Worm (Caenorhabditis elegans): ENCODE results near the gene emb-5.

- TF ChIP-seq F57C9.4 (tag; optimal IDR thresholded peaks at IDR 0.05) (no peak), lsl-1 (GFP tag; optimal IDR thresholded peaks at IDR 0.05) (no peak), snpc-4 (GFP tag; optimal IDR thresholded peaks at IDR 0.05) (no peak), snpc-4 (tag; optimal IDR thresholded peaks at IDR 0.05) (no peak), attf-5 (GFP tag; optimal IDR thresholded peaks at IDR 0.05) (no peak), unc-62 (GFP tag; optimal IDR thresholded peaks at IDR 0.05) (no peak), pha-4 (tag; optimal IDR thresholded peaks at IDR 0.05) (no peak), F57A8.1 (GFP tag; optimal IDR thresholded peaks at IDR 0.05) (no peak), hmg-20 (GFP tag; IDR thresholded peaks at IDR 0.05) (no peak), nfya-1 (tag; optimal IDR thresholded peaks at IDR 0.05; ENCODE audit: borderline replicate concordance, insufficient read depth) (no peak)
Observed at ce11 chrIII:4766842-4767241, 46.4 kb upstream of the emb-5 start.

Data from whole organism, young adult.